Fruit fly (Drosophila melanogaster) S2 (cell line): Measurements from ENCODE around the gene P58IPK.
A peak's percentile ranks its signal among the peaks of the same experiment; 100 is the strongest.

Experiments
- CG8478 ChIP-seq: fragments of >200 bp; optimal IDR thresholded peaks from 2 replicates; lab custom pipeline; 2018
- CTCF ChIP-seq, 2 experiments: fragments of >200 bp; optimal IDR thresholded peaks; 2 replicates each; lab custom pipeline; 2018

P58IPK gene

DNA sequence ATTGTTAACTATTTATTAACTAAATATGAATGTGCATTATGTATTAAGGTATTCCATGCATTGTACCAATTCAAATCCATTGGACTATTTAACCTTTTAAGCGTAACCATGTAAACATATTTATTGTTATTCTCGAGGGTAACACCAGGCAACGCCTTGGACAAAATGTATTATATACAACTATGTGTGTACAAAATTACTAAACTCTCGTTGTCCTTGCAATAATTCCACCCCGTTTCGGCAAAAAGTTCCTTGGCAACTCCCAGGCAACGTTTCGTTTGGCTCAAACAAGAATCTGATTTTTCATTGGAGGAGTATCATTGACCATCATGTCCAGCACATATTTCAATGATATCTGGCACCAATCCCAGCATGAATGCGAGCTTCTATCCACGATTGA, 20.8 kb upstream of the P58IPK start, which contains the start of gene CG16789:
TSS of gene CG16789 (plus strand) at position 301 of the 400 bp plus-strand sequence.
- TF ChIP-seq CG8478: no peak
- TF ChIP-seq CTCF (optimal IDR thresholded peaks at IDR 0.05; lab: Kevin White, UChicago): no peak

- no peak for TF ChIP-seq CG8478
- TF ChIP-seq CTCF (optimal IDR thresholded peaks at IDR 0.05; lab: Kevin White, UChicago): no peak
These were observed 16.6 kb upstream of the P58IPK start, which contains the start of gene CG16790 for dm6 chr3R:9570114-9570513. Gene CG16790, minus strand, starts transcription at chr3R:9570214.

- TF ChIP-seq CTCF (optimal IDR thresholded peaks at IDR 0.05; lab: Kevin White, UChicago) (no peak), CG8478 (no peak)
These were observed 16.1 kb upstream of the P58IPK start for dm6 chr3R:9570657-9571056.

dm6 chr3R:9571523-9571922, 15.2 kb upstream of the P58IPK start, which contains the start of gene CG9396:
Gene CG9396, minus strand, starts transcription at chr3R:9571623.
- TF ChIP-seq CTCF (optimal IDR thresholded peaks at IDR 0.05; lab: Kevin White, UChicago) (no peak), CG8478 (no peak)

- no peak for TF ChIP-seq CG8478
- TF ChIP-seq CTCF (optimal IDR thresholded peaks at IDR 0.05; lab: Kevin White, UChicago): no peak
These were observed 13.6 kb upstream of the P58IPK start for dm6 chr3R:9572929-9573811.

DNA sequence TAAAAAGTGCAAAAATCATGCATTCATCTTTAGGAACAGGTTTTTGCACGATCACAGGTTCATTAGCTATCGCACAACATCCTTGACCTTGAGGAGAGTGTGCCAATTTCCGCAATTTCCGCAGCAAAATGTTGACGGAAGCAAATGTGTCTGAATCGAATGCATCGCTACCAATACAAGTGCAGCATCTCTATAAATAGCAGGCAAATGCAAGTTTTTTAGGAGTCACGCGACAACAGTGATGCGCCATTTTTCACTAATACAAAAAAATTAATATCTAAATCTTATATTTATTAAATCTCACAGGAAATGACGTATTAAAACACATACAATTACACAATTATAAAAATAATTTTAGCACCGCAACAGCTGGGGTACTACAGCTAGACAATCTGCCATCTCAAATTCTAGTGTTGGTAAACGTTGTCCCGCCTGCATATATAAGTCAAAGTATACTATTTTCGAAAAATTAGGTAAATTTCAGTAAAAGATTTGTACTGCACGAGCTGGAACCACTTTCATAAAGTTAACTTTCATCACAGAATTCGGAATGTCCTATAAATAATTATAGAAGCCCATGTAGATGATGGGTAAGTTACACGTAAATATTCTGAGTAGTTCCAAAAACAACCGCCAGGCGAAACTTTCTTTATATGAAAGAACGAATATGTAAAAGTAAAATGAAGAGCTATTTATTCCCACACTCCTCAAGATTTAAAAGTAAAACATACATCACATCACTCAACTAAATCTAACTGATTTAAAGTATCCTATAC, 12.7 kb upstream of the P58IPK start, which contains the start of gene CG9399:
TSS of gene CG9399 (minus strand) at position 400 of the 776 bp plus-strand sequence.
- TF ChIP-seq CG8478 (no peak), CTCF (optimal IDR thresholded peaks at IDR 0.05; lab: Kevin White, UChicago) (peak; percentile 78 to 88)

- TF ChIP-seq CG8478 (no peak), CTCF (optimal IDR thresholded peaks at IDR 0.05; lab: Kevin White, UChicago) (no peak)
These were observed 9.2 kb upstream of the P58IPK start, which contains the start of the genes Kap-alpha3 and Son for dm6 chr3R:9577382-9578137. Gene Kap-alpha3, minus strand, starts transcription at chr3R:9577733. Gene Son, plus strand, starts transcription at chr3R:9578042.

DNA sequence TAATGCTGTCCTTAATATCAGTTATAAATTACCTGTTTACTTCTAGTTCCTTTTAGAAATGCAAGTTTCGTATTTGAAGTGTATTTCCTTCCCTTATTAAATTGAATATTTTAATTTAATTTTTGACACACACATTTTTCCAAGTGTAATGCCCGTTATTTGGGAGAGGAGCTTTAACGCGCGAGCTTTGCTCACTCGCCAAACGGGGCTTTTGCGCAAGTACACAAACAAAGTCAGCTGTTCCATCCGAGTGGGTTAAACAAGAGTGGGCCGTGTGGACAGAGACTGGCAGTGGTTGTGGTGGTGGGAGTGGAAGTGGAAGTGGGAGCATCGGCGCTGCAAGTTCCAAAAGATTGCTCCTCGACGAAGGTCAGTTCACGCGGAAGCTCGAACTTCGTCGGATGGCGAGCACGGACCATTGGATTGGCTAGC, 5.6 kb upstream of the P58IPK start, which contains the start of gene CG8301:
TSS of gene CG8301 (plus strand) at position 218 of the 432 bp plus-strand sequence.
- TF ChIP-seq CG8478 (no peak), CTCF (optimal IDR thresholded peaks at IDR 0.05; lab: Kevin White, UChicago) (no peak)

dm6 chr3R:9581973-9582372, 4.8 kb upstream of the P58IPK start:
- TF ChIP-seq CTCF (optimal IDR thresholded peaks at IDR 0.05; lab: Kevin White, UChicago): no peak
- no peak for TF ChIP-seq CG8478

DNA sequence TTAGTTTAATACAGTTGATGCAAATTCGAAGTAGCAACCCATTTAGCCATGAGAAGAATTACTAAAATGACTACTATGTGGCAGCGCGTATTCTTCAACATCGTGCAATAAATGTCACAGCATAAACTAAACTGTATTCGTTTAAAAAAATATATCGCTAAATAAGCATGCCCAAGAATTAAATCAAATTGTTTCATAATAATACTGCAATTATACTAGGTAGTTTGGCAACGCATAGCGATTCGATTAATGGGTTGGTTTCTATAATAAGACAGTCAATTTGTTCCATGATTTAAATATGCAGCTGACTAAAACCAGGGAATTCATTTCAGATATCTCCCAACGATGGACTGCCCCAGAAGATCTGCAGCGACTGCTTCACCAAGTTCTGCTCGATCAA, 3.6 kb upstream of the P58IPK start, which contains the start of gene CG33654:
TSS of gene CG33654 (minus strand) at position 101 of the 400 bp plus-strand sequence.
- TF ChIP-seq CTCF (optimal IDR thresholded peaks at IDR 0.05; lab: Kevin White, UChicago) (no peak), CG8478 (no peak)

- TF ChIP-seq CG8478: no peak
- TF ChIP-seq CTCF (optimal IDR thresholded peaks at IDR 0.05; lab: Kevin White, UChicago): peak; percentile 4 to 35
These were observed 4.3 kb downstream of the P58IPK start, which contains the start of the genes bocks and CG8312 for dm6 chr3R:9590952-9591532. Gene bocks, minus strand, starts transcription at chr3R:9591002. Gene CG8312, plus strand, starts transcription at chr3R:9591309.

- TF ChIP-seq CG8478 (no peak), CTCF (optimal IDR thresholded peaks at IDR 0.05; lab: Kevin White, UChicago) (no peak)
These were observed 5.1 kb downstream of the P58IPK start for dm6 chr3R:9591769-9592388.

- TF ChIP-seq CTCF (optimal IDR thresholded peaks at IDR 0.05; lab: Kevin White, UChicago): no peak
These were observed 6.9 kb downstream of the P58IPK start for dm6 chr3R:9593408-9594250.
